Fruit fly (Drosophila melanogaster) whole organism: ENCODE results near the gene Doc1.

ENCODE experiments used
- CG8478 ChIP-seq: fragments of >200 bp; optimal IDR thresholded peaks from 2 replicates; lab custom pipeline; 2018; ENCODE audit warnings: inconsistent platforms
- Dll ChIP-seq: fragments of >200 bp; optimal IDR thresholded peaks from 2 replicates; lab custom pipeline; 2017
- EcR ChIP-seq, 2 experiments: fragments of >200 bp; optimal IDR thresholded peaks; 2 replicates each; lab custom pipeline; 2017; ENCODE audit warnings: missing biosample characterization in 2 of 2, missing genetic modification characterization in 2 of 2, missing genetic modification reagents in 2 of 2
- pan ChIP-seq: fragments of >200 bp; optimal IDR thresholded peaks from 2 replicates; lab custom pipeline; 2017
- psq ChIP-seq: fragments of >200 bp; optimal IDR thresholded peaks from 2 replicates; lab custom pipeline; 2017
- usp ChIP-seq: fragments of >200 bp; optimal IDR thresholded peaks from 2 replicates; lab custom pipeline; 2017; ENCODE audit warnings: missing biosample characterization, missing genetic modification characterization, mixed read lengths

The Doc1 gene

DNA sequence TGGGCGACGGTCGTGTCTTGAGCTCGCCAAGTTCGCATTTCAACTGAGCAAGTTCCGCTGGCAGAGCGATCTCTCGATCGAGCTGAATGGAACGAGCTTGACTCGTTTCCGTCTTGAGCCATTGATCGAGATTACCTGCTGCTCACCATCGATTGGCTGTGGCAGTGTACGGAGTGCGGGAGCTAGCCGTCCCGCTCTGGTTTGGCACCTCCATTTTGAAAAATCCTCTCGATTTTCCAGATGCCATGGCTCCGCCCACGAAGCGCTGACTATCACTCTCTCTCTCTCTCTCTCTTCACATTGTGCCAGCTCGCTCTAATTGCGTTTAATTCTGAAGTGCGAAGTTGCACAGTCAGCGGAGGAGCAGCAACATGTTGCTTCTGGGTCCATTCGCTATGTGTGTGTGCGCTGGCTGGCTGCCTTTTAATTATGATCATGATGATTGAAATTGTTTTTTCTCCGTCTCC is 21.9 kb upstream of the Doc1 start, which contains the start of gene Doc2:
Gene Doc2 (minus strand): TSS at position 51 of the 467 bp plus-strand sequence.
- TF ChIP-seq Dll (lab: Kevin White, UChicago) (peak; percentile 24), EcR (GFP tag; optimal IDR thresholded peaks at IDR 0.05; lab: Kevin White, UChicago) (no peak), pan (lab: Kevin White, UChicago) (no peak), psq (lab: Kevin White, UChicago) (no peak), CG8478 (lab: Kevin White, UChicago) (peak; percentile 30)

DNA sequence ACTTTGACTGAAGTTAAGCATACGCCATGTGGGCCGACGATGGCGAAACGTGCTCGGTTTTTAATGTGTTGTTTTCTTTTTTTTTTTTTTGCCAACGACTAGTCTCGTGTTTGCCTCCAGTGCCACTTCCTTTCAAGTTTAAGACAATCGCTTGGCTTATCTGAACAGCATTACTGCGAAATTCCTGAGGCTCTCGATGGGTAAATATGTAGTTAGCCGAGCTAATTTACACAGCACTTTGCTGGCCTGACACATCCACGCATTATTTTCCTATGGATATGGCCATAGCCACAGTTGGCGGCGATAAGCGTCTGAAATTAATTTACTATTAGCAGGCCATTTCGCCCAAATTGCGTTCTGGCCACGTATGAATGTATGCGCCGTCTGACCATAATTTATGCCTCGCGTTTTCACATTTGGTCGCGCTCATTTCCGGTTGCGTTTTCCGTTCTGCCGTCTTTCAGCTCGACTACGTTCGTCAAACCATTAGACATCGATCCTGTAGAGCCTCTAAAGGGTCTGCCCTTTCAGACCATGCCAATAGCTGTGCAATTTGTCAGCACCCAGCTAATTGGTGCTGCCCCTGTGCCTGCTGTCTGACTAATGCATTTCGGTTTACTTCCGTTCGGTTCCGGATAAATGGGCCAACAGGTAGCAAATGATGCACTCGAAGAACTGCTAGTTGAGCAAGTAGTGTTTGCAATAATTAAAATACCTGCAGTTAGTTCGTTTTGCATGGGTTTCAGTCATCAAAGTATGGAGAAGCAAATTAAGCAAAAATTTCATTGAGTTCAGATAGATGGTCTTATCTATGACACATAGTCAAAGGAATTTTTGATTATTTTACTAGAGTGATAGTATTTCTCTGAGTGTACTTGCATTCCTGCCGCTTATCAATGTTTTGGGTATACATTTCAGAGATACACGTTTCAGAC is 20.5 kb upstream of the Doc1 start:
- TF ChIP-seq usp (GFP tag; lab: Kevin White, UChicago) (no peak), EcR (GFP tag; optimal IDR thresholded peaks at IDR 0.05; lab: Kevin White, UChicago) (no peak), Dll (lab: Kevin White, UChicago) (no peak), CG8478 (lab: Kevin White, UChicago) (no peak), pan (lab: Kevin White, UChicago) (no peak), psq (lab: Kevin White, UChicago) (no peak)

DNA sequence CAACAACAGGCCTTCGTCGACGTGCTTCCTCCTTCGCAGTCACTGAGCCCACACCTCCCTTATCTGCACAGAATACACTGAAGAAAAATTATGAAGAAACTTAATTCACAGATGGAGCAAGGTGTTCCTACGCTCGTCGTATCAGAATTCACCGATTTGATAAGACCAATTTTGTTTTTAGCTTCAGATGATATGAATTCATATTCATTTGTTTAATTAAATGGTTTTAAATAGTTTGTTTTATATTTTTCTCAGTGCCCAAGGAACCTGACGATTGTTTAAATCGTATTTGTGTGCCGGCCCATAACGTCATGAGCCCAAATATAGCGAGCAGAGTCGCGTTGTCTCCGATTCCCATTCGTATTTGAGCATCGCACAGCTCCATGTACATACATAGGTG is 17.5 kb upstream of the Doc1 start:
- TF ChIP-seq CG8478 (lab: Kevin White, UChicago): no peak
- TF ChIP-seq psq (lab: Kevin White, UChicago): no peak
- TF ChIP-seq Dll (lab: Kevin White, UChicago): no peak
- no peak for TF ChIP-seq usp (GFP tag; lab: Kevin White, UChicago)
- TF ChIP-seq pan (lab: Kevin White, UChicago): no peak
- TF ChIP-seq EcR (GFP tag; optimal IDR thresholded peaks at IDR 0.05; lab: Kevin White, UChicago): no peak

DNA sequence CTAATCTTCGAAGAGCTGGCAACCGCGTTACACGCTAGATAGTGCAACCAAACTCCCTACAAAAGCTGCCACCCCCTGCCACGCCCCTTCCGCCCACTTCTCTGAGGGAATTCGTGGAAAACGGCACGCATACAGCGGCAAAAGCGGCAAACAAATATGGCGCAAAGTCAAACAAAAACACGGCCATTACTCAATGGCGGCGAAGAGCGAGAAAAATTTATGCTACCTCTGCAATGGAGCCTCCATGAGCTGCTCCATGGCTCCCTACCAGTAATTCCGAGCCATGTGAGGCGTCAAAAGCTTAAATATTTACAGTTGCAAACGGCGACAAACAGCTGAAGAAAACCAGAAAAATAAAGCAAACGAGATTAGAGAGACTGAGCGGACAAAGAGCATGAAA is 16.4 kb upstream of the Doc1 start:
- TF ChIP-seq usp (GFP tag; lab: Kevin White, UChicago) (no peak), pan (lab: Kevin White, UChicago) (no peak), CG8478 (lab: Kevin White, UChicago) (no peak), Dll (lab: Kevin White, UChicago) (no peak), EcR (GFP tag; optimal IDR thresholded peaks at IDR 0.05; lab: Kevin White, UChicago) (no peak), psq (lab: Kevin White, UChicago) (no peak)

DNA sequence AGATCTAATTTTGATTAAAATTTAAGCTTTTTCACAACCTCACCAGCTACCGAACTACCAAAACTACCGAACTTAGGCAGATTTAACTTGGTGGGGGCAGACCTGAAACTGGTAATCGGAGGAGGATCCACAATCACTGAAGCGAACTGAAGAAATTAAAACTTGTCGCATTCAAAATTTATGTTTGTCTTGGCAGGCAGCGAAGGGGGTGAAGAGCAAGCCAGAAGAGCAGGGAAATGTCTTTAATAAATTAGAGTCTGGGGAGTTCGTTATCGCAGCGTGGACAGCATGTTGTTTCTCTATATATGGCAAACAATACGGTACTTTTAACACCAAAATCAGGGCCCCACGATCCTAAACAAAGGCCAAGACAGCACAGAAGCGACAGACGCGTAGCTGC is 16.0 kb upstream of the Doc1 start:
- TF ChIP-seq usp (GFP tag; lab: Kevin White, UChicago) (no peak), psq (lab: Kevin White, UChicago) (no peak), EcR (GFP tag; optimal IDR thresholded peaks at IDR 0.05; lab: Kevin White, UChicago) (no peak), Dll (lab: Kevin White, UChicago) (no peak), pan (lab: Kevin White, UChicago) (no peak), CG8478 (lab: Kevin White, UChicago) (no peak)

DNA sequence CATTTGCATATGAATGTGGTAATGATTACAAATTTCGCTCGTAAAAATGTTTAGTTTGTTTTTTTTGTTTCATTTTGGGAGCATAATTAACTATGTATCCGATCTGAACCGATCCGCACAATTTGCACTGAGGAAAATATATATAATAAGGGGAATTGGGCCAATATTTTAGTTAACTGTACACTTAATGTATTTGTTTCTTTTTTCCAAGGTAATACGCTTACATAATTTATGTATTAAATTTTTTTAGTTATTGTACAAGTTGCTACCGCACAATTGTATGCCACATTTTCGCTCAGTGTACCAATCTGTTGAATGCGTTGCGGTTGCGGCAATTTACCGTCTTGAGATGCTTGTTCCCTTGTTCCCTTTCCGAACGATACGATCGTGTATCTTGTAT is 15.5 kb upstream of the Doc1 start:
- TF ChIP-seq usp (GFP tag; lab: Kevin White, UChicago): no peak
- no peak for TF ChIP-seq CG8478 (lab: Kevin White, UChicago)
- TF ChIP-seq Dll (lab: Kevin White, UChicago): no peak
- no peak for TF ChIP-seq pan (lab: Kevin White, UChicago)
- no peak for TF ChIP-seq psq (lab: Kevin White, UChicago)
- no peak for TF ChIP-seq EcR (GFP tag; optimal IDR thresholded peaks at IDR 0.05; lab: Kevin White, UChicago)

DNA sequence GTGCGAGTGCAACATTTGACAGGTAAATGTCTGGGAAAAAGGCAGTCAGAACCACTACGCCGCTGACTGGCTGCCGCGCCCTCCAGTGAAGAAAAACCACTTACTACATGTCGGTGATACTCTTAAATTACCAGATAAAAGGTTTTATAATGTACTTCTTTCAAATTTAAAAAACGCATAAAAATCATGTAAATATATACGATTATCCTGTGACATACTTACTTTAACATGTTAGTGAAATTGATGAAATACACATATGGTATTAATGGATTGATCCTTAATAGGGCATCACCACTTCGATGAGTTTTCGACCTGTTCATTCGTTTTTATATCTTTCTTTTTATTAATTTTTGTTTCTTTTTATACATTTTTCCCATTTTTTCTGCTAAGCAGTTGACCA is 14.6 kb upstream of the Doc1 start:
- TF ChIP-seq usp (GFP tag; lab: Kevin White, UChicago) (no peak), pan (lab: Kevin White, UChicago) (no peak), CG8478 (lab: Kevin White, UChicago) (no peak), Dll (lab: Kevin White, UChicago) (no peak), EcR (GFP tag; optimal IDR thresholded peaks at IDR 0.05; lab: Kevin White, UChicago) (no peak), psq (lab: Kevin White, UChicago) (no peak)

DNA sequence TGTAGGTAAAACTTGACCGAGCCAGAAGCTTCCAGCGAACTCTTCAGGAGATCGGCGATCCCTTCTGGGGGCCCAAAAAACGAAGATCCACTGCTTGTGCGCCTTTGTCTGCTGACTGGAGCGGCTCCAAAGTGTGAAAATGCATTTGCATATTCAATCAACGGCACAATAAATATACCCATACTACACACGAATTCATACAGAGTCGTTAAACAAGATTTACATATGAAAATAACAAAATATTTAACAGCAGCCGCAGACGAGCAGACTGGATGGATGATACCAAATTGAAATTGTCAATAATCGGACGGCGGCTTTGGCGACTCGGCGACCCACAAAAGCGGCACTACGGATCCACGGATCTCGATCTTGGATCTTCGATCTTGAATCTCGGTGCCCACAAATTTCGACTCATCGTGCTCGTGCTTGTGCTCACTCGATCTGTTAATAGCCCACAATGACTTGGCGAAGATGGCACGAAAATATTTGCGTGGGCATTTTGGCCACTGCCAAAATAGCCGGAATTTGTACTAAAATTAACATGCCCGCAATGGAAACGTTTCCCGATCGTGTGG is 14.0 kb upstream of the Doc1 start:
- no peak for TF ChIP-seq EcR (GFP tag; optimal IDR thresholded peaks at IDR 0.05; lab: Kevin White, UChicago)
- no peak for TF ChIP-seq pan (lab: Kevin White, UChicago)
- TF ChIP-seq Dll (lab: Kevin White, UChicago): no peak
- no peak for TF ChIP-seq psq (lab: Kevin White, UChicago)
- TF ChIP-seq CG8478 (lab: Kevin White, UChicago): no peak
- TF ChIP-seq usp (GFP tag; lab: Kevin White, UChicago): no peak

DNA sequence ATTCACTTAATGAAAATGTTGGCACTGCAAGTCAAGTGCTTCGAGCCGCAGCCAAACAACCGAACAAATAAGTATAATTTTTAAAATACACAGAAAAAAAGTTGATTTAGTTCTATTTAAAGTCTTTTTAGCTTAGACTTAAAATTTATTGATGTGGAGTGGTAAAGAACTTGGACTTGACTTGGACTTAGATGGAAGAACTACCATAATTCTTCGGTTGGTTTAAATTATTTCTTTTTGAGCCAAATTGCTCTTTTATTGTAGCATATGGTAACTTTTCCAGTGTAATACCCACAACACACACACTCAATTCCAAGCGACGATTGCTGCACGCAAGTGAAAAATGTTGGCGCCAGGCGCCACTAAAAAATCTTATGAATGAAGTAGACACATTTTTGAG is 13.1 kb upstream of the Doc1 start:
- TF ChIP-seq Dll (lab: Kevin White, UChicago) (no peak), pan (lab: Kevin White, UChicago) (no peak), usp (GFP tag; lab: Kevin White, UChicago) (no peak), CG8478 (lab: Kevin White, UChicago) (no peak), psq (lab: Kevin White, UChicago) (no peak), EcR (GFP tag; optimal IDR thresholded peaks at IDR 0.05; lab: Kevin White, UChicago) (no peak)

DNA sequence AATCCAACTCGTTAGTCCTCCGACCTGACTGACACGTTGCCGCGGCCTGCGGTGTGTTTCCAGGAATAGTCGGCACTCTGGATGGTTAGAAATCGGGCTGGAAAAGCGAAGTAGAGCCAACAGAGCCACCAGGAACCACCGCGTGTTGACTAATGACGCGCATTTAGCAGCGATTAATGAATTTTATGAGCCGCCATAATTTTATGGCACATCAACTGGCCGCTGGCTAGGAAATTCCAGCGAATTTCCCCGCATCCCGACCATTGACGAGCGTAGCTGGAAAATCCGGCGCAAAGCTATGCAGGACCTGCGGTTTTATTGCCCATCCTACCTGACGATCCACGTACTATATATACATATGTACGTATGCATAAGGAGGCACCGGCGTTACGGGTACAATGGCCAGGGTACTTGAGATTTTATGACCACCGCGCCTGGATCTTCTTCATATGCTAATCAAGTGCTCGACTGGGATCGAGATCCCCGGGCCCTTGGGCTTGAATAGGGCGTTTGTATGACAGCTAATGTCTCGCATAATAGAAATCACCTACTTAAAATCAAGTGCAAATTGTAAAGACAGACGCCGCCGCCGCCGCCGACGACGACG is 11.9 kb upstream of the Doc1 start:
- TF ChIP-seq pan (lab: Kevin White, UChicago) (no peak), usp (GFP tag; lab: Kevin White, UChicago) (no peak), CG8478 (lab: Kevin White, UChicago) (no peak), EcR (GFP tag; optimal IDR thresholded peaks at IDR 0.05; lab: Kevin White, UChicago) (no peak), Dll (lab: Kevin White, UChicago) (no peak), psq (lab: Kevin White, UChicago) (no peak)
